Worm (Caenorhabditis elegans) whole organism, young adult: ENCODE data around the gene clec-144.

ENCODE experiments used
- B0035.1 ChIP-seq: sonication (generic microtip); optimal IDR thresholded peaks from 2 replicates; lab custom pipeline; 2016; ENCODE audit warnings: missing genetic modification characterization, mild to moderate bottlenecking, missing compliant biosample characterization, missing genotype, missing genetic modification reagents
- B0336.3 ChIP-seq: fragments of 200-800 bp; sonication (Bioruptor generic); IDR thresholded peaks from 2 replicates; pipeline ENCODE4 v1.3.6; 2022; ENCODE audit warnings: missing genetic modification characterization, missing compliant biosample characterization
- C17E4.6 ChIP-seq: fragments of 200-800 bp; sonication (Bioruptor generic); IDR thresholded peaks from 2 replicates; pipeline ENCODE4 v1.3.6; 2022; ENCODE audit warnings: missing genetic modification reagents, missing genetic modification characterization, missing compliant biosample characterization
- F33H1.4 ChIP-seq: fragments of 200-800 bp; sonication (Bioruptor generic); IDR thresholded peaks from 2 replicates; pipeline ENCODE4 v1.3.6; 2022; ENCODE audit warnings: missing genetic modification reagents, missing genetic modification characterization, missing compliant biosample characterization
- F37B4.10 ChIP-seq: fragments of 200-800 bp; sonication (Bioruptor generic); IDR thresholded peaks from 2 replicates; pipeline ENCODE4 v1.3.6; 2022; ENCODE audit warnings: missing genetic modification characterization, missing compliant biosample characterization
- K11D2.4 ChIP-seq: fragments of 200-800 bp; sonication (Bioruptor generic); IDR thresholded peaks from 2 replicates; pipeline ENCODE4 v1.3.6; 2022; ENCODE audit warnings: missing genetic modification reagents, missing genetic modification characterization, missing compliant biosample characterization
- Y67H2A.10 ChIP-seq: fragments of 200-800 bp; sonication (Bioruptor generic); conservative IDR thresholded peaks from 2 replicates; pipeline ENCODE4 v1.3.6; 2022; ENCODE audit warnings: missing genetic modification reagents, missing genetic modification characterization, missing compliant biosample characterization
- ZK185.1 ChIP-seq: sonication (generic microtip); optimal IDR thresholded peaks from 2 replicates; lab custom pipeline; 2016; ENCODE audit warnings: mild to moderate bottlenecking, missing genetic modification characterization, missing compliant biosample characterization; ENCODE audit not compliant: poor library complexity, severe bottlenecking
- ama-1 ChIP-seq, 3 experiments: fragments of 150-350 bp in 1 of 3; sonication (generic microtip) in 2 of 3; optimal IDR thresholded peaks; 2 replicates each; lab custom pipeline; 2014 to 2018; ENCODE audit warnings: missing biosample characterization in 2 of 3, missing genetic modification characterization in 2 of 3, missing genetic modification reagents in 2 of 3
- aptf-2 ChIP-seq: fragments of 200-800 bp; sonication (Bioruptor generic); conservative IDR thresholded peaks from 2 replicates; pipeline ENCODE4 v1.3.6; 2022; ENCODE audit warnings: missing genetic modification reagents, missing genetic modification characterization, missing compliant biosample characterization
- attf-3 ChIP-seq: fragments of 200-800 bp; sonication (Bioruptor generic); conservative IDR thresholded peaks from 2 replicates; pipeline ENCODE4 v1.3.6; 2022; ENCODE audit warnings: missing genetic modification reagents, missing genetic modification characterization, missing compliant biosample characterization
- attf-5 ChIP-seq: fragments of 200-800 bp; sonication (Bioruptor generic); optimal IDR thresholded peaks from 2 replicates; lab custom pipeline; 2018; ENCODE audit warnings: mild to moderate bottlenecking, missing genetic modification characterization, missing compliant biosample characterization
- cebp-1 ChIP-seq, 2 experiments: fragments of 200-800 bp in 1 of 2; sonication (Bioruptor generic) in 1 of 2; sonication (generic microtip) in 1 of 2; IDR thresholded peaks in 1 of 2; optimal IDR thresholded peaks in 1 of 2; 2 replicates each; pipeline versions ENCODE4 v1.3.6 to Lab custom; 2017 to 2022; ENCODE audit warnings: missing compliant biosample characterization in 2 of 2, missing genetic modification characterization in 2 of 2, mild to moderate bottlenecking in 1 of 2, missing genetic modification reagents in 1 of 2, moderate library complexity in 1 of 2
- ceh-100 ChIP-seq: fragments of 200-800 bp; sonication (Bioruptor generic); IDR thresholded peaks from 2 replicates; pipeline ENCODE4 v1.3.6; 2022; ENCODE audit warnings: missing genetic modification reagents, missing genetic modification characterization, missing compliant biosample characterization
- ceh-58 ChIP-seq: fragments of 200-800 bp; sonication (Bioruptor generic); IDR thresholded peaks from 2 replicates; pipeline ENCODE4 v1.3.6; 2022; ENCODE audit warnings: missing genetic modification characterization, missing compliant biosample characterization
- ceh-79 ChIP-seq: sonication (generic microtip); optimal IDR thresholded peaks from 2 replicates; lab custom pipeline; 2017; ENCODE audit warnings: mild to moderate bottlenecking, missing genetic modification characterization, missing compliant biosample characterization
- chd-7 ChIP-seq: sonication (generic microtip); optimal IDR thresholded peaks from 2 replicates; lab custom pipeline; 2016; ENCODE audit warnings: mild to moderate bottlenecking, missing genetic modification characterization, moderate library complexity, missing compliant biosample characterization
- dpl-1 ChIP-seq: fragments of 150-350 bp; optimal IDR thresholded peaks from 2 replicates; lab custom pipeline; 2014; ENCODE audit warnings: missing biosample characterization, missing genetic modification reagents, missing genetic modification characterization
- efl-1 ChIP-seq: fragments of 150-350 bp; optimal IDR thresholded peaks from 2 replicates; lab custom pipeline; 2014; ENCODE audit warnings: missing biosample characterization, missing genetic modification reagents, missing genetic modification characterization
- him-1 ChIP-seq: sonication (generic microtip); optimal IDR thresholded peaks from 2 replicates; lab custom pipeline; 2016; ENCODE audit warnings: missing genotype, missing genetic modification reagents, missing genetic modification characterization, missing compliant biosample characterization
- hmg-20 ChIP-seq: fragments of 200-800 bp; sonication (Bioruptor generic); IDR thresholded peaks from 2 replicates; pipeline ENCODE4 v1.3.6; 2022; ENCODE audit warnings: missing genetic modification reagents, missing genetic modification characterization, missing compliant biosample characterization
- hrde-1 ChIP-seq: sonication (generic microtip); optimal IDR thresholded peaks from 2 replicates; lab custom pipeline; 2016; ENCODE audit warnings: missing genetic modification characterization, mild to moderate bottlenecking, missing compliant biosample characterization, moderate library complexity, missing genotype, missing genetic modification reagents, borderline replicate concordance
- lin-54 ChIP-seq: fragments of 200-800 bp; sonication (Bioruptor generic); optimal IDR thresholded peaks from 2 replicates; lab custom pipeline; 2018; ENCODE audit warnings: mild to moderate bottlenecking, missing genetic modification characterization, missing compliant biosample characterization
- lsl-1 ChIP-seq: fragments of 200-800 bp; sonication (Bioruptor generic); optimal IDR thresholded peaks from 2 replicates; lab custom pipeline; 2018; ENCODE audit warnings: mild to moderate bottlenecking, missing genetic modification characterization, moderate library complexity, missing compliant biosample characterization
- lsy-27 ChIP-seq: sonication (generic microtip); optimal IDR thresholded peaks from 2 replicates; lab custom pipeline; 2017; ENCODE audit warnings: missing genetic modification characterization, mild to moderate bottlenecking, missing compliant biosample characterization, antibody characterized with exemption, missing genotype, borderline replicate concordance; ENCODE audit not compliant: insufficient read depth
- madf-10 ChIP-seq: sonication (generic microtip); optimal IDR thresholded peaks from 2 replicates; lab custom pipeline; 2016; ENCODE audit warnings: mild to moderate bottlenecking, missing genetic modification characterization, missing compliant biosample characterization
- madf-8 ChIP-seq: fragments of 200-800 bp; sonication (Bioruptor generic); conservative IDR thresholded peaks from 2 replicates; pipeline ENCODE4 v1.3.6; 2022; ENCODE audit warnings: missing genetic modification reagents, missing genetic modification characterization, missing compliant biosample characterization
- mxl-1 ChIP-seq: sonication (generic microtip); optimal IDR thresholded peaks from 2 replicates; lab custom pipeline; 2016; ENCODE audit warnings: missing genetic modification characterization, missing compliant biosample characterization
- nhr-80 ChIP-seq: sonication (generic microtip); optimal IDR thresholded peaks from 2 replicates; lab custom pipeline; 2016; ENCODE audit warnings: missing genetic modification characterization, missing compliant biosample characterization
- nhr-90 ChIP-seq: sonication (generic microtip); optimal IDR thresholded peaks from 2 replicates; lab custom pipeline; 2016; ENCODE audit warnings: missing genotype, mild to moderate bottlenecking, missing genetic modification characterization, missing compliant biosample characterization
- pbrm-1 ChIP-seq: fragments of 200-800 bp; sonication (Bioruptor generic); IDR thresholded peaks from 2 replicates; pipeline ENCODE4 v1.3.6; 2022; ENCODE audit warnings: missing genetic modification reagents, missing genetic modification characterization, missing compliant biosample characterization
- snpc-4 ChIP-seq, 5 experiments: fragments of 150-350 bp in 1 of 5; sonication (generic microtip) in 4 of 5; optimal IDR thresholded peaks; 2 replicates each; lab custom pipeline; 2014 to 2018; ENCODE audit warnings: missing genetic modification characterization in 5 of 5, missing biosample characterization in 3 of 5, antibody characterized with exemption in 2 of 5, mild to moderate bottlenecking in 2 of 5, missing compliant biosample characterization in 2 of 5, missing genotype in 2 of 5, moderate library complexity in 2 of 5, missing genetic modification reagents in 1 of 5
- unc-130 ChIP-seq: sonication (generic microtip); optimal IDR thresholded peaks from 2 replicates; lab custom pipeline; 2016; ENCODE audit warnings: missing genetic modification reagents, missing genetic modification characterization, missing compliant biosample characterization
- zfh-2 ChIP-seq: fragments of 200-800 bp; sonication (Bioruptor generic); conservative IDR thresholded peaks from 2 replicates; pipeline ENCODE4 v1.3.6; 2022; ENCODE audit warnings: missing genetic modification reagents, missing genetic modification characterization, missing compliant biosample characterization
- zim-3 ChIP-seq: sonication (generic microtip); optimal IDR thresholded peaks from 2 replicates; lab custom pipeline; 2017; ENCODE audit warnings: mild to moderate bottlenecking, missing genetic modification characterization, moderate library complexity, missing compliant biosample characterization
- ztf-22 ChIP-seq: fragments of 200-800 bp; sonication (Bioruptor generic); optimal IDR thresholded peaks from 2 replicates; lab custom pipeline; 2018; ENCODE audit warnings: mild to moderate bottlenecking, missing genetic modification characterization, moderate library complexity, missing compliant biosample characterization
- ztf-25 ChIP-seq: fragments of 200-800 bp; sonication (Bioruptor generic); IDR thresholded peaks from 2 replicates; pipeline ENCODE4 v1.3.6; 2022; ENCODE audit warnings: missing genetic modification reagents, missing genetic modification characterization, missing compliant biosample characterization
- ztf-28 ChIP-seq: fragments of 200-800 bp; sonication (Bioruptor generic); IDR thresholded peaks from 2 replicates; pipeline ENCODE4 v1.3.6; 2022; ENCODE audit warnings: missing genetic modification reagents, missing genetic modification characterization, missing compliant biosample characterization
- ztf-3 ChIP-seq: fragments of 200-800 bp; sonication (Bioruptor generic); optimal IDR thresholded peaks from 2 replicates; lab custom pipeline; 2018; ENCODE audit warnings: mild to moderate bottlenecking, missing genetic modification characterization, missing compliant biosample characterization

clec-144 gene

ce11 chrII:11823566-11824308, 8.6 kb downstream of the clec-144 start, which contains the start of gene Y6D1A.1 (continued):
- TF ChIP-seq ztf-22 (GFP tag; lab: Kevin White, UChicago) (no peak), nhr-80 (tag; lab: Kevin White, UChicago) (no peak), zim-3 (tag; lab: Kevin White, UChicago) (no peak), ceh-100 (GFP tag; lab: Robert Waterston, UW) (no peak), ceh-79 (tag; lab: Kevin White, UChicago) (no peak), B0336.3 (GFP tag; lab: Robert Waterston, UW) (no peak), ztf-28 (GFP tag; lab: Robert Waterston, UW) (no peak), madf-10 (tag; lab: Kevin White, UChicago) (no peak), ztf-25 (GFP tag; lab: Robert Waterston, UW) (no peak), K11D2.4 (GFP tag; lab: Robert Waterston, UW) (no peak), C17E4.6 (GFP tag; lab: Robert Waterston, UW) (no peak), him-1 (tag; lab: Kevin White, UChicago) (no peak), lsl-1 (GFP tag; lab: Kevin White, UChicago) (peak; percentile 55), attf-5 (GFP tag; lab: Kevin White, UChicago) (no peak), madf-8 (peak; percentile 80), mxl-1 (tag; lab: Kevin White, UChicago) (no peak), hrde-1 (no peak), cebp-1 (GFP tag; IDR thresholded peaks at IDR 0.05; lab: Robert Waterston, UW) (no peak), cebp-1 (tag; optimal IDR thresholded peaks at IDR 0.05; lab: Kevin White, UChicago) (no peak), unc-130 (no peak), ama-1 (optimal IDR thresholded peaks at IDR 0.05; lab: Kevin White, UChicago) (no peak), ama-1 (GFP tag; optimal IDR thresholded peaks at IDR 0.05; lab: Kevin White, UChicago) (no peak), hmg-20 (no peak), lsy-27 (tag; lab: Kevin White, UChicago) (no peak), pbrm-1 (GFP tag; lab: Robert Waterston, UW) (no peak), aptf-2 (GFP tag; lab: Robert Waterston, UW) (no peak), Y67H2A.10 (GFP tag; lab: Robert Waterston, UW) (no peak), ZK185.1 (tag; lab: Kevin White, UChicago) (no peak), ztf-3 (GFP tag; lab: Kevin White, UChicago) (no peak), zfh-2 (GFP tag; lab: Robert Waterston, UW) (no peak), B0035.1 (no peak), F37B4.10 (GFP tag; lab: Robert Waterston, UW) (no peak), efl-1 (GFP tag; lab: Kevin White, UChicago) (peak; percentile 90), ceh-58 (GFP tag; lab: Robert Waterston, UW) (no peak), chd-7 (tag; lab: Kevin White, UChicago) (no peak), snpc-4 (GFP tag; optimal IDR thresholded peaks at IDR 0.05; lab: Kevin White, UChicago) (no peak), snpc-4 (tag; optimal IDR thresholded peaks at IDR 0.05; lab: Kevin White, UChicago) (no peak), nhr-90 (no peak), F33H1.4 (GFP tag; lab: Robert Waterston, UW) (peak; percentile 59; the same call in 1 of the 2 replicates), dpl-1 (GFP tag; lab: Kevin White, UChicago) (peak; percentile 43), attf-3 (GFP tag; lab: Robert Waterston, UW) (no peak), lin-54 (no peak)
